Worm (Caenorhabditis elegans): ENCODE measurements around the gene M01H9.10.

The M01H9.10 gene

ce11 chrIV:4486738-4487137 lies 6.8 kb upstream of the M01H9.10 start, which contains the start of gene trx-3:
Gene trx-3 (plus strand): TSS chrIV:4487028.
- no peak for TF ChIP-seq him-1 (tag; optimal IDR thresholded peaks at IDR 0.05)
- no peak for TF ChIP-seq W03F9.2 (tag; optimal IDR thresholded peaks at IDR 0.05)
- no peak for TF ChIP-seq dao-5 (tag; optimal IDR thresholded peaks at IDR 0.05)

DNA sequence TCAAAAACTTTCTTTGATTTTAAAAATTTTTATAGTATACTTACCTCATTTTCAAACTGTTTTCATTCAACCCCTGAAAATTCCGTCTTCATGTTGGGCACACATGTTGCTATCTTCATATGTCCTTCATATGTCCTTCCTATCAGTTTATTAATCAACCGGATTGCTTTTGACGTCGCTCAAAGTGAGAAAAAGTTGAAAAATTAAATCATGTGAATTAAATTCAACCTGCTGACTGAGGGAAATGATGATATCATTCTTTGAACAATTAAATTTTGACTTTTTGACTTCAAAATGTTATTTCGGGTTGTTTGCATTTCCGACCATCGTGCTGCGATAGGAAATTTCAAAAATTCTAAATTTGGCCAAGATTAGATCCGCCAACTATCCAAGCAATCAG lies 4.6 kb upstream of the M01H9.10 start:
- TF ChIP-seq him-1 (tag; optimal IDR thresholded peaks at IDR 0.05): no peak
- TF ChIP-seq dao-5 (tag; optimal IDR thresholded peaks at IDR 0.05): no peak
- TF ChIP-seq W03F9.2 (tag; optimal IDR thresholded peaks at IDR 0.05): no peak

- TF ChIP-seq W03F9.2 (tag; optimal IDR thresholded peaks at IDR 0.05) (no peak), dao-5 (tag; optimal IDR thresholded peaks at IDR 0.05) (no peak), him-1 (tag; optimal IDR thresholded peaks at IDR 0.05) (no peak)
These were observed 2.6 kb upstream of the M01H9.10 start, which contains the start of gene M01H9.4 for ce11 chrIV:4482531-4482930. Gene M01H9.4 (minus strand): TSS chrIV:4482909.

ce11 chrIV:4481298-4481697 lies 1.4 kb upstream of the M01H9.10 start:
- no peak for TF ChIP-seq W03F9.2 (tag; optimal IDR thresholded peaks at IDR 0.05)
- TF ChIP-seq dao-5 (tag; optimal IDR thresholded peaks at IDR 0.05): no peak
- TF ChIP-seq him-1 (tag; optimal IDR thresholded peaks at IDR 0.05): no peak

ce11 chrIV:4478612-4479011 lies 1.3 kb downstream of the M01H9.10 start:
- TF ChIP-seq him-1 (tag; optimal IDR thresholded peaks at IDR 0.05) (no peak), dao-5 (tag; optimal IDR thresholded peaks at IDR 0.05) (no peak), W03F9.2 (tag; optimal IDR thresholded peaks at IDR 0.05) (no peak)

- TF ChIP-seq dao-5 (tag; optimal IDR thresholded peaks at IDR 0.05): no peak
- TF ChIP-seq W03F9.2 (tag; optimal IDR thresholded peaks at IDR 0.05): no peak
- no peak for TF ChIP-seq him-1 (tag; optimal IDR thresholded peaks at IDR 0.05)
These were observed 2.9 kb downstream of the M01H9.10 start, which contains the start of gene M01H9.3 for ce11 chrIV:4477009-4477471. Gene M01H9.3 (minus strand): TSS chrIV:4477059.

ce11 chrIV:4475362-4476086 lies 4.4 kb downstream of the M01H9.10 start:
- TF ChIP-seq him-1 (tag; optimal IDR thresholded peaks at IDR 0.05) (no peak), dao-5 (tag; optimal IDR thresholded peaks at IDR 0.05) (no peak), W03F9.2 (tag; optimal IDR thresholded peaks at IDR 0.05) (no peak)

- TF ChIP-seq him-1 (tag; optimal IDR thresholded peaks at IDR 0.05) (no peak), dao-5 (tag; optimal IDR thresholded peaks at IDR 0.05) (no peak), W03F9.2 (tag; optimal IDR thresholded peaks at IDR 0.05) (no peak)
These were observed 6.2 kb downstream of the M01H9.10 start for ce11 chrIV:4473767-4474166.

ce11 chrIV:4472418-4473173 lies 7.3 kb downstream of the M01H9.10 start:
- TF ChIP-seq him-1 (tag; optimal IDR thresholded peaks at IDR 0.05) (no peak), dao-5 (tag; optimal IDR thresholded peaks at IDR 0.05) (no peak)

DNA sequence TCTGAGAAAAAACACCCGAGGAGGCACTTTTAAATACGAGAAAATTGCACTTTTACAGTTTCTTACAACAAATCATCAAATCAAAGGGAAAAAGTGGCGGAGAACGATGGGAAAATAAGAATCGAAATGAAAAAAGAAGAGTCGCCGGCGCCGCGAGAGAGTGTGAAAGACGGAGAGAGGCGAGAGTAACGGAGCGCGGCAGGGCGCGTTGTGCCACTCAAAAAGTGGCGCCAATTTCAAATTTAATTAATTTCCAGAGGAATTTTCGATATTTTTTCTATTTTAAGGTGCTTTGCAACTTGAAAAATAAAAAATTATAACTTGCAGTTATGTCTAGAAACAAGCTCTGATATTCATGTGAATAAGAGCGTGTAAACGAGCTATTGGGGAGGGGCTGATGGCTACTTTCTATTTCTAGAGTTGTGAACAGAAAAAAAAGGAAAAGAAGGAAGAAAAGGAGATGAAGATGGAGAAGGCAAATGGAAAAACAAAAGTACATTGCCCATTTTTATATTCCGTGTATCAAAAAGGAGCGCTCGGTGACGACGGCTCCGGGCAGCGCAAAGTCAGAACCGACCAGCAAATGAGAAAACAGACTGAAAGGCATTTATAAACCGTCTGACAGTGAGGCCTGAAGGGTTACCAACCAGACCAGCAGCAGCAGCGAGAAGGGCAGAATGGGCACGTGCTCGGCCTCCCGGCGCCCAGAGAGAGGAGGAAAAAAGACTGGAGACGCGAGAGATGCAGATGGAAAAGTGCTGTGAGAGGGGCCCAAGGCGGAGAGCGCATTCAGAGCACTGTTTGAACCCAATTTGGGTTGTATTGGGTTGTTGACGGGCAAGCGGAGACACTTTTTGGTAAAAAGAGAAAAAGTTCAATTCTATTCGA lies 8.8 kb downstream of the M01H9.10 start:
- TF ChIP-seq dao-5 (tag; optimal IDR thresholded peaks at IDR 0.05) (no peak), W03F9.2 (tag; optimal IDR thresholded peaks at IDR 0.05) (peak; percentile 4), him-1 (tag; optimal IDR thresholded peaks at IDR 0.05) (no peak)

DNA sequence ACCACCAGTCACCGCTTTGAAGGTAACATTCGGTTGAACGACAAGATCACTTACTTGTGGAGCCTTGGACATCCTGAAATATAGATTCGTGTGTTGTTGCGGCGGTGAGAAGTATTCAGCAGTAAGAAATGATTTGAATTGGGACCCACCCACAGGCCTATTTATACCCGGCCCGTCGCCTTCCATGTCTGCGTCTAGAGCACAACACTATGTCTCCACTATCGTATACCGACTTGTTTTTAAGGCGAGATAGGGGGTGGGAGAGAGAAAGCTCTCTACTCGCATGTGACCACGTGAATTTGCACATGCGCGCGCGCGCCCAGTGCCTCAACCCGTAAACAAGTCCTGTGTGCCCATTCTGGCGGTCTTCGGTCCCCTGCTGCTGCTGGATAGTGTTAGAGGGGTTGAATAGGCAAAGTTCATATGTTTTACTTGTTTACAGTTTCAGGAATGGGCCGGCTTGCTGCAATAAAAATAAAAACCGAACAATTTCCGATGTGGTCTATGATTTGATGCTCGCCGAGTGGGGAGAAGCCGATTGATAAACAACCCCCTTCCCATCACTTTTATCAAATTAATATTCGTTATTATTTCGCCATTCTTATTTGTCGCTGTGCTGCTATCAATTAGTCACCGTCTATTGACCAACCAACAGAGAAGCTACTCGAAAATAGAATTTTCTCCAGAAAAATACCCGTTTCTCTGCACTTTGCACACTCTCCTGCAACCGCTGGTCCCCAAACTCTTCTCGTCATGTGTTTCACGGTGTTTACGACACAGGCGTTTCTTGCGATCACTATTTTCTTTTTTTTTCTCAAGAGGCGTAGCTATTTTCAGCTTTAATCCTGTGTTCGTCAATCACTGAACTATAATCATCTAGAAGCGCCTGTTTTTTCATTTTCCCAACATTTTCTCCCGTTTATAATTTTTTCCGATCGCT lies 9.9 kb downstream of the M01H9.10 start:
- peak; percentile 27 for TF ChIP-seq W03F9.2 (tag; optimal IDR thresholded peaks at IDR 0.05)
- TF ChIP-seq dao-5 (tag; optimal IDR thresholded peaks at IDR 0.05): peak; percentile 25
- peak; percentile 3 for TF ChIP-seq him-1 (tag; optimal IDR thresholded peaks at IDR 0.05)

DNA sequence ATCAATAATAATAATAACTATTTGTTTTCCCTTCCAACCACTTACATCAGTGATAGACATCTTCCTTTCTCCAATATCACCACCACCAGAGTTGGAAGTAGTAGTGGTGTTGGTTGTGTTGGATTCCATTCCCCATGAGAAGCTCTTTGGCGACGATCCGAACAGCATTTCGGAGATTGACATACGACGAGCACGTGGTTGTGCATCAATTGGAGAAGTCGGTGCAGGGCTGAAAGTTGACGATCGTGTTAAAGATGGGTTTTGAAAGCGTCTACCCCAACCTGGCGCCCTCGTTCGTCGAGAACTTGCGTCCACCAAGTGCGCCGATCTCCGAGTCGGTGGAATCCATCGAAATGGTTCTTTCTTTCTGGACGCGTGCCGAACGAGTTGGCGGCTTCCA lies 10.9 kb downstream of the M01H9.10 start:
- TF ChIP-seq W03F9.2 (tag; optimal IDR thresholded peaks at IDR 0.05): no peak
- no peak for TF ChIP-seq him-1 (tag; optimal IDR thresholded peaks at IDR 0.05)
- no peak for TF ChIP-seq dao-5 (tag; optimal IDR thresholded peaks at IDR 0.05)

All from whole organism, L4/young adult.